Worm (Caenorhabditis elegans) whole organism, L1 larva: ENCODE data around the gene mob-2.

Source experiments
- C16A3.4 ChIP-seq: fragments of 150-350 bp; optimal IDR thresholded peaks from 2 replicates; lab custom pipeline; 2014; ENCODE audit warnings: missing biosample characterization, missing genetic modification characterization
- F16B12.6 ChIP-seq: fragments of 150-350 bp; optimal IDR thresholded peaks from 2 replicates; lab custom pipeline; 2014; ENCODE audit warnings: missing biosample characterization, missing genetic modification characterization
- Y116A8C.19 ChIP-seq: sonication (generic microtip); optimal IDR thresholded peaks from 2 replicates; lab custom pipeline; 2016; ENCODE audit warnings: missing compliant biosample characterization, missing genetic modification characterization, borderline replicate concordance
- ama-1 ChIP-seq: fragments of 150-350 bp; optimal IDR thresholded peaks from 2 replicates; lab custom pipeline; 2014
- blmp-1 ChIP-seq: fragments of 150-350 bp; optimal IDR thresholded peaks from 2 replicates; lab custom pipeline; 2014; ENCODE audit warnings: missing biosample characterization, missing genetic modification characterization
- ceh-90 ChIP-seq: sonication (generic microtip); optimal IDR thresholded peaks from 2 replicates; lab custom pipeline; 2016; ENCODE audit warnings: missing genetic modification characterization, missing compliant biosample characterization
- dpl-1 ChIP-seq, 3 experiments: fragments of 150-350 bp in 2 of 3; sonication (generic microtip) in 1 of 3; optimal IDR thresholded peaks; 2 replicates each; lab custom pipeline; 2014 to 2017; ENCODE audit warnings: missing biosample characterization in 3 of 3, missing genetic modification characterization in 3 of 3, missing genetic modification reagents in 3 of 3
- dsc-1 ChIP-seq: sonication (generic microtip); optimal IDR thresholded peaks from 2 replicates; lab custom pipeline; 2016; ENCODE audit warnings: mild to moderate bottlenecking, missing genetic modification characterization, missing compliant biosample characterization
- efl-1 ChIP-seq, 4 experiments: fragments of 150-350 bp; optimal IDR thresholded peaks in 3 of 4; peaks in 1 of 4; 1 replicate in 1 of 4; 2 replicates in 3 of 4; lab custom pipeline; 2014; ENCODE audit warnings: missing biosample characterization in 2 of 4, missing genetic modification characterization in 2 of 4, missing genetic modification reagents in 2 of 4
- egl-13 ChIP-seq: sonication (generic microtip); optimal IDR thresholded peaks from 2 replicates; lab custom pipeline; 2016; ENCODE audit warnings: missing genotype, missing genetic modification reagents, missing genetic modification characterization, missing compliant biosample characterization
- elt-2 ChIP-seq: sonication (generic microtip); optimal IDR thresholded peaks from 2 replicates; lab custom pipeline; 2016; ENCODE audit warnings: missing genetic modification characterization, mild to moderate bottlenecking, inconsistent platforms, missing compliant biosample characterization, missing genetic modification reagents
- fkh-10 ChIP-seq: sonication (generic microtip); optimal IDR thresholded peaks from 2 replicates; lab custom pipeline; 2017; ENCODE audit warnings: missing biosample characterization, missing genetic modification reagents, missing genetic modification characterization
- fkh-8 ChIP-seq: sonication (generic microtip); optimal IDR thresholded peaks from 2 replicates; lab custom pipeline; 2016; ENCODE audit warnings: mild to moderate bottlenecking, missing genetic modification characterization, missing compliant biosample characterization
- fos-1 ChIP-seq: fragments of 150-350 bp; optimal IDR thresholded peaks from 2 replicates; lab custom pipeline; 2014; ENCODE audit warnings: missing biosample characterization, missing genetic modification characterization
- grh-1 ChIP-seq: fragments of 200-800 bp; sonication (Bioruptor generic); IDR thresholded peaks from 2 replicates; pipeline ENCODE4 v1.3.6; 2022; ENCODE audit warnings: missing genetic modification reagents, missing genetic modification characterization, missing compliant biosample characterization
- hlh-17 ChIP-seq: fragments of 200-800 bp; sonication (Bioruptor generic); optimal IDR thresholded peaks from 2 replicates; lab custom pipeline; 2018; ENCODE audit warnings: missing genetic modification characterization, mild to moderate bottlenecking, missing compliant biosample characterization, moderate library complexity, borderline replicate concordance
- irx-1 ChIP-seq: sonication (generic microtip); optimal IDR thresholded peaks from 2 replicates; lab custom pipeline; 2016; ENCODE audit warnings: missing genetic modification characterization, missing compliant biosample characterization
- jun-1 ChIP-seq: fragments of 150-350 bp; optimal IDR thresholded peaks from 2 replicates; lab custom pipeline; 2014; ENCODE audit warnings: missing biosample characterization, missing genetic modification reagents, missing genetic modification characterization
- lin-13 ChIP-seq: fragments of 150-350 bp; optimal IDR thresholded peaks from 2 replicates; lab custom pipeline; 2014; ENCODE audit warnings: missing biosample characterization, missing genetic modification reagents, missing genetic modification characterization
- lin-14 ChIP-seq: fragments of 200-800 bp; sonication (Bioruptor generic); optimal IDR thresholded peaks from 2 replicates; lab custom pipeline; 2018; ENCODE audit warnings: mild to moderate bottlenecking, missing genetic modification characterization, moderate library complexity, missing compliant biosample characterization
- lin-35 ChIP-seq, 2 experiments: fragments of 150-350 bp; optimal IDR thresholded peaks; 2 replicates each; lab custom pipeline; 2014; ENCODE audit warnings: missing biosample characterization in 2 of 2, missing genetic modification characterization in 2 of 2, missing genetic modification reagents in 2 of 2
- lir-3 ChIP-seq: sonication (generic microtip); optimal IDR thresholded peaks from 2 replicates; lab custom pipeline; 2016; ENCODE audit warnings: mild to moderate bottlenecking, missing genetic modification characterization, moderate library complexity, missing compliant biosample characterization; ENCODE audit not compliant: poor library complexity
- lsy-2 ChIP-seq, 2 experiments: fragments of 150-350 bp; optimal IDR thresholded peaks; 2 replicates each; lab custom pipeline; 2014; ENCODE audit warnings: missing biosample characterization in 2 of 2, missing genetic modification characterization in 2 of 2
- mab-9 ChIP-seq: fragments of 200-800 bp; sonication (Bioruptor generic); IDR thresholded peaks from 2 replicates; pipeline ENCODE4 v1.3.6; 2022; ENCODE audit warnings: missing genetic modification reagents, missing genetic modification characterization, missing compliant biosample characterization
- mdl-1 ChIP-seq, 2 experiments: fragments of 150-350 bp; optimal IDR thresholded peaks; 2 replicates each; lab custom pipeline; 2014 to 2017; ENCODE audit warnings: missing biosample characterization in 2 of 2, missing genetic modification characterization in 2 of 2, inconsistent platforms in 1 of 2
- nhr-11 ChIP-seq: fragments of 150-350 bp; optimal IDR thresholded peaks from 2 replicates; lab custom pipeline; 2014; ENCODE audit warnings: missing biosample characterization, missing genetic modification characterization
- nhr-12 ChIP-seq: sonication (generic microtip); optimal IDR thresholded peaks from 2 replicates; lab custom pipeline; 2017; ENCODE audit warnings: missing biosample characterization, missing genetic modification characterization
- nhr-19 ChIP-seq: fragments of 200-800 bp; sonication (Bioruptor generic); conservative IDR thresholded peaks from 2 replicates; pipeline ENCODE4 v1.3.6; 2022; ENCODE audit warnings: missing genetic modification characterization, missing compliant biosample characterization
- nhr-20 ChIP-seq: sonication (generic microtip); optimal IDR thresholded peaks from 2 replicates; lab custom pipeline; 2016; ENCODE audit warnings: mild to moderate bottlenecking, missing genetic modification characterization, missing compliant biosample characterization
- nhr-28 ChIP-seq: fragments of 150-350 bp; optimal IDR thresholded peaks from 2 replicates; lab custom pipeline; 2014; ENCODE audit warnings: missing biosample characterization, missing genetic modification characterization
- nhr-47 ChIP-seq: sonication (generic microtip); optimal IDR thresholded peaks from 2 replicates; lab custom pipeline; 2016; ENCODE audit warnings: mild to moderate bottlenecking, missing genetic modification characterization, moderate library complexity, missing compliant biosample characterization
- nhr-71 ChIP-seq: sonication (generic microtip); optimal IDR thresholded peaks from 2 replicates; lab custom pipeline; 2016; ENCODE audit warnings: mild to moderate bottlenecking, missing genetic modification characterization, moderate library complexity, missing compliant biosample characterization
- pag-3 ChIP-seq: sonication (generic microtip); optimal IDR thresholded peaks from 2 replicates; lab custom pipeline; 2017; ENCODE audit warnings: missing genetic modification characterization, mild to moderate bottlenecking, missing compliant biosample characterization, antibody characterized with exemption, borderline replicate concordance; ENCODE audit not compliant: insufficient read depth
- pax-3 ChIP-seq: fragments of 200-800 bp; sonication (Bioruptor generic); optimal IDR thresholded peaks from 2 replicates; lab custom pipeline; 2018; ENCODE audit warnings: mild to moderate bottlenecking, missing genetic modification characterization, moderate library complexity, missing compliant biosample characterization
- rnt-1 ChIP-seq: sonication (generic microtip); optimal IDR thresholded peaks from 2 replicates; lab custom pipeline; 2016; ENCODE audit warnings: mild to moderate bottlenecking, missing genetic modification characterization, moderate library complexity, missing compliant biosample characterization
- sox-4 ChIP-seq: sonication (generic microtip); optimal IDR thresholded peaks from 2 replicates; lab custom pipeline; 2016; ENCODE audit warnings: missing genetic modification characterization, missing compliant biosample characterization
- sup-37 ChIP-seq: fragments of 200-800 bp; sonication (Bioruptor generic); optimal IDR thresholded peaks from 2 replicates; lab custom pipeline; 2018; ENCODE audit warnings: mild to moderate bottlenecking, missing genetic modification characterization, missing compliant biosample characterization
- swsn-7 ChIP-seq: sonication (generic microtip); optimal IDR thresholded peaks from 2 replicates; lab custom pipeline; 2016; ENCODE audit warnings: missing genetic modification characterization, missing compliant biosample characterization
- tlp-1 ChIP-seq: fragments of 150-350 bp; optimal IDR thresholded peaks from 2 replicates; lab custom pipeline; 2014; ENCODE audit warnings: missing biosample characterization, missing genetic modification characterization
- unc-130 ChIP-seq: fragments of 150-350 bp; optimal IDR thresholded peaks from 2 replicates; lab custom pipeline; 2017; ENCODE audit warnings: missing biosample characterization, missing genetic modification characterization, inconsistent platforms
- unc-30 ChIP-seq: sonication (generic microtip); optimal IDR thresholded peaks from 2 replicates; lab custom pipeline; 2017; ENCODE audit warnings: missing biosample characterization, missing genetic modification characterization
- unc-86 ChIP-seq: sonication (generic microtip); optimal IDR thresholded peaks from 2 replicates; lab custom pipeline; 2016; ENCODE audit warnings: missing genetic modification characterization, missing compliant biosample characterization
- xbp-1 ChIP-seq: sonication (generic microtip); optimal IDR thresholded peaks from 2 replicates; lab custom pipeline; 2016; ENCODE audit warnings: missing genetic modification characterization, missing compliant biosample characterization
- zip-4 ChIP-seq: fragments of 200-800 bp; sonication (Bioruptor generic); optimal IDR thresholded peaks from 2 replicates; lab custom pipeline; 2018; ENCODE audit warnings: mild to moderate bottlenecking, missing genetic modification characterization, moderate library complexity, missing compliant biosample characterization
- ztf-4 ChIP-seq: fragments of 150-350 bp; optimal IDR thresholded peaks from 2 replicates; lab custom pipeline; 2014; ENCODE audit warnings: missing biosample characterization, missing genetic modification characterization

mob-2 gene

ce11 chrX:13143762-13144732 is 25.8 kb downstream of the mob-2 start (continued):
- TF ChIP-seq tlp-1 (tag; lab: Kevin White, UChicago) (no peak), pag-3 (tag; lab: Kevin White, UChicago) (no peak), F16B12.6 (tag; lab: Kevin White, UChicago) (no peak), fkh-8 (peak; percentile 37), xbp-1 (tag; lab: Kevin White, UChicago) (no peak), fos-1 (tag; lab: Kevin White, UChicago) (no peak), lsy-2 (tag; optimal IDR thresholded peaks at IDR 0.05; lab: Kevin White, UChicago) (peak in 1 of 2 experiments; percentile 4), sup-37 (GFP tag; lab: Kevin White, UChicago) (peak; percentile 53), unc-130 (tag; lab: Kevin White, UChicago) (no peak), zip-4 (no peak), lin-14 (peak; percentile 84), fkh-10 (GFP tag; lab: Kevin White, UChicago) (no peak), sox-4 (tag; lab: Kevin White, UChicago) (no peak), ztf-4 (tag; lab: Kevin White, UChicago) (peak; percentile 5), swsn-7 (tag; lab: Kevin White, UChicago) (peak; percentile 23), nhr-11 (tag; lab: Kevin White, UChicago) (no peak), nhr-47 (peak; percentile 1)

ce11 chrX:13143236-13143635 is 26.6 kb downstream of the mob-2 start:
- TF ChIP-seq efl-1 (optimal IDR thresholded peaks at IDR 0.05; lab: Kevin White, UChicago) (no peak), efl-1 (GFP tag; optimal IDR thresholded peaks at IDR 0.05 in 1 of 2; lab: Kevin White, UChicago) (peak in 1 of 2 experiments; percentile 70), nhr-12 (no peak)

ce11 chrX:13141440-13141839 is 28.4 kb downstream of the mob-2 start, which contains the start of gene F09A5.3:
F09A5.3 (plus strand) TSS chrX:13141601.
- TF ChIP-seq lin-35 (GFP tag; optimal IDR thresholded peaks at IDR 0.05; lab: Kevin White, UChicago): peak in 1 of 2 experiments; percentile 73
- no peak for TF ChIP-seq ceh-90 (tag; lab: Kevin White, UChicago)
- no peak for TF ChIP-seq egl-13
- TF ChIP-seq nhr-28: no peak
- TF ChIP-seq mdl-1 (tag; optimal IDR thresholded peaks at IDR 0.05; lab: Kevin White, UChicago): peak in 1 of 2 experiments; percentile 85
- TF ChIP-seq unc-130 (tag; lab: Kevin White, UChicago): peak; percentile 41
- TF ChIP-seq lin-14: peak; percentile 86
- TF ChIP-seq dsc-1 (tag; lab: Kevin White, UChicago): peak; percentile 23
- peak in 1 of 3 experiments; percentile 1 for TF ChIP-seq dpl-1 (GFP tag; optimal IDR thresholded peaks at IDR 0.05; lab: Kevin White, UChicago)
- TF ChIP-seq elt-2 (tag; lab: Kevin White, UChicago): no peak
- TF ChIP-seq lir-3 (tag; lab: Kevin White, UChicago): peak; percentile 47
- no peak for TF ChIP-seq unc-86
- TF ChIP-seq grh-1 (GFP tag; lab: Robert Waterston, UW): peak; percentile 61
- no peak for TF ChIP-seq pag-3 (tag; lab: Kevin White, UChicago)
- peak; percentile 55 for TF ChIP-seq ztf-4 (tag; lab: Kevin White, UChicago)
- no peak for TF ChIP-seq mab-9
- no peak for TF ChIP-seq efl-1 (optimal IDR thresholded peaks at IDR 0.05; lab: Kevin White, UChicago)
- TF ChIP-seq efl-1 (GFP tag; optimal IDR thresholded peaks at IDR 0.05 in 1 of 2; lab: Kevin White, UChicago): peak in 1 of 2 experiments; percentile 91
- peak; percentile 66 for TF ChIP-seq nhr-19 (GFP tag; lab: Robert Waterston, UW)
- peak; percentile 8 for TF ChIP-seq C16A3.4 (tag; lab: Kevin White, UChicago)
- TF ChIP-seq swsn-7 (tag; lab: Kevin White, UChicago): peak; percentile 16
- TF ChIP-seq lin-13 (GFP tag; lab: Kevin White, UChicago): peak; percentile 32
- TF ChIP-seq fos-1 (tag; lab: Kevin White, UChicago): no peak
- peak; percentile 57 for TF ChIP-seq rnt-1
- no peak for TF ChIP-seq ama-1
- no peak for TF ChIP-seq hlh-17 (GFP tag; lab: Kevin White, UChicago)
- TF ChIP-seq jun-1: no peak
- TF ChIP-seq unc-30 (tag; lab: Kevin White, UChicago): no peak
- peak; percentile 84 for TF ChIP-seq nhr-71
- TF ChIP-seq blmp-1 (tag; lab: Kevin White, UChicago): peak; percentile 88
- TF ChIP-seq Y116A8C.19 (tag; lab: Kevin White, UChicago): no peak
- TF ChIP-seq nhr-20 (tag; lab: Kevin White, UChicago): peak; percentile 83
- TF ChIP-seq irx-1 (tag; lab: Kevin White, UChicago): peak; percentile 30
- TF ChIP-seq pax-3 (tag; lab: Kevin White, UChicago): no peak
